Worm (Caenorhabditis elegans) whole organism, L2 larva: ENCODE results near the gene F44D12.6.

Experiments used
- C34F6.9 ChIP-seq: fragments of 150-350 bp; optimal IDR thresholded peaks from 2 replicates; lab custom pipeline; 2014; ENCODE audit warnings: missing biosample characterization, missing genetic modification characterization
- F13H6.1 ChIP-seq: sonication (generic microtip); optimal IDR thresholded peaks from 2 replicates; lab custom pipeline; 2016; ENCODE audit warnings: missing genetic modification characterization, missing compliant biosample characterization
- R02D3.7 ChIP-seq: fragments of 150-350 bp; optimal IDR thresholded peaks from 2 replicates; lab custom pipeline; 2014; ENCODE audit warnings: missing biosample characterization, missing genetic modification characterization
- aly-2 ChIP-seq: fragments of 150-350 bp; optimal IDR thresholded peaks from 2 replicates; lab custom pipeline; 2014; ENCODE audit warnings: missing biosample characterization, missing genetic modification characterization
- ama-1 ChIP-seq: fragments of 150-350 bp; optimal IDR thresholded peaks from 2 replicates; lab custom pipeline; 2018; ENCODE audit warnings: inconsistent platforms
- ceh-82 ChIP-seq: fragments of 150-350 bp; optimal IDR thresholded peaks from 2 replicates; lab custom pipeline; 2014; ENCODE audit warnings: missing biosample characterization, missing genetic modification characterization
- fos-1 ChIP-seq: fragments of 150-350 bp; optimal IDR thresholded peaks from 2 replicates; lab custom pipeline; 2014; ENCODE audit warnings: missing biosample characterization, missing genetic modification characterization
- gmeb-1 ChIP-seq: fragments of 150-350 bp; optimal IDR thresholded peaks from 2 replicates; lab custom pipeline; 2014; ENCODE audit warnings: missing biosample characterization, missing genetic modification characterization
- mbf-1 ChIP-seq: sonication (generic microtip); optimal IDR thresholded peaks from 2 replicates; lab custom pipeline; 2017; ENCODE audit warnings: missing biosample characterization, missing genetic modification characterization
- skn-1 ChIP-seq: sonication (generic microtip); optimal IDR thresholded peaks from 2 replicates; lab custom pipeline; 2017; ENCODE audit warnings: missing biosample characterization, missing genetic modification characterization
- snpc-4 ChIP-seq: fragments of 150-350 bp; optimal IDR thresholded peaks from 2 replicates; lab custom pipeline; 2014; ENCODE audit warnings: missing biosample characterization, missing genetic modification characterization
- unc-55 ChIP-seq: fragments of 150-350 bp; sonication (generic microtip); optimal IDR thresholded peaks from 3 replicates; lab custom pipeline; 2014; ENCODE audit warnings: missing biosample characterization, missing genetic modification reagents, missing genetic modification characterization
- ztf-11 ChIP-seq: sonication (generic microtip); optimal IDR thresholded peaks from 2 replicates; lab custom pipeline; 2017; ENCODE audit warnings: missing biosample characterization, missing genetic modification characterization

DNA sequence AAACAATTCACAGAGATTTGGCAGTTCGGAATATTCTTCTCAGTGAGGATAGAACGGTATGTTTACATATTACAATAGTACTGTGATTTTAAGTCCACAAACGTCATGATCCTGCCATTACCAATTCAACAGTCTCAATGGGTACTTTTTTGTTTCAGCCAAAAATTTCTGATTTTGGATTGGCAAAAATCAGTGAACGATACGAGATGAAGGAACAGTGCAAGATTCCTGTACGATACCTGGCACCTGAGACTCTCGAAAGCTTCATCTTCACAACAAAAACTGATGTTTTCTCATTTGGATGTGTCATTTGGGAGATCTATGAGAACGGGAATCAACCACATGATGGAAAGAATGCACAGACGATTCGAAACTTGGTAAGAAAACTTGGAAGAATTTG, 44.9 kb downstream of the F44D12.6 start:
- no peak for TF ChIP-seq R02D3.7 (tag; lab: Kevin White, UChicago)
- no peak for TF ChIP-seq C34F6.9 (tag; lab: Kevin White, UChicago)
- no peak for TF ChIP-seq snpc-4 (tag; lab: Kevin White, UChicago)
- no peak for TF ChIP-seq unc-55 (GFP tag; lab: Kevin White, UChicago)
- TF ChIP-seq ztf-11 = no peak
- TF ChIP-seq gmeb-1 (tag; lab: Kevin White, UChicago) = no peak
- no peak for TF ChIP-seq ama-1 (lab: Kevin White, UChicago)
- TF ChIP-seq fos-1 (tag; lab: Kevin White, UChicago) = no peak
- TF ChIP-seq ceh-82 = no peak
- TF ChIP-seq F13H6.1 = no peak
- TF ChIP-seq aly-2 (tag; lab: Kevin White, UChicago) = no peak
- TF ChIP-seq mbf-1 (tag; lab: Kevin White, UChicago) = no peak
- no peak for TF ChIP-seq skn-1
